Fruit fly (Drosophila melanogaster): ENCODE measurements around the gene Usp47.

dm6 chr3L:5774782-5775181 lies 22.0 kb downstream of the Usp47 start:
- TF ChIP-seq CG16863 (GFP tag; optimal IDR thresholded peaks at IDR 0.05) (no peak), Tbp (GFP tag; optimal IDR thresholded peaks at IDR 0.05) (no peak), CG9609 (GFP tag; optimal IDR thresholded peaks at IDR 0.05) (no peak)

Data from whole organism, embryonic.